Worm (Caenorhabditis elegans) whole organism, mixed stage, embryonic: Measurements from ENCODE around the gene str-244.

ENCODE experiments used
- blmp-1 ChIP-seq: fragments of 150-350 bp; optimal IDR thresholded peaks from 2 replicates; lab custom pipeline; 2014; ENCODE audit warnings: missing biosample characterization, missing genetic modification characterization
- ceh-83 ChIP-seq: fragments of 200-800 bp; sonication (Bioruptor generic); optimal IDR thresholded peaks from 2 replicates; lab custom pipeline; 2018; ENCODE audit warnings: mild to moderate bottlenecking, missing genetic modification characterization, missing compliant biosample characterization
- elt-1 ChIP-seq: sonication (generic microtip); optimal IDR thresholded peaks from 2 replicates; lab custom pipeline; 2017; ENCODE audit warnings: missing genetic modification characterization, mild to moderate bottlenecking, missing compliant biosample characterization, antibody characterized with exemption, moderate library complexity, borderline replicate concordance; ENCODE audit not compliant: insufficient read depth
- elt-3 ChIP-seq: fragments of 150-350 bp; optimal IDR thresholded peaks from 2 replicates; lab custom pipeline; 2014; ENCODE audit warnings: missing biosample characterization, missing genetic modification characterization
- lin-13 ChIP-seq: fragments of 150-350 bp; optimal IDR thresholded peaks from 2 replicates; lab custom pipeline; 2014; ENCODE audit warnings: missing biosample characterization, missing genetic modification characterization
- lin-32 ChIP-seq: fragments of 200-800 bp; sonication (Bioruptor generic); optimal IDR thresholded peaks from 2 replicates; lab custom pipeline; 2018; ENCODE audit warnings: mild to moderate bottlenecking, missing genetic modification characterization, missing compliant biosample characterization
- lsy-2 ChIP-seq: fragments of 150-350 bp; optimal IDR thresholded peaks from 2 replicates; lab custom pipeline; 2014; ENCODE audit warnings: missing biosample characterization, missing genetic modification characterization
- mep-1 ChIP-seq: fragments of 150-350 bp; optimal IDR thresholded peaks from 2 replicates; lab custom pipeline; 2017; ENCODE audit warnings: missing biosample characterization, missing genetic modification reagents, missing genetic modification characterization, inconsistent platforms
- nhr-237 ChIP-seq: fragments of 150-350 bp; optimal IDR thresholded peaks from 2 replicates; lab custom pipeline; 2014; ENCODE audit warnings: missing biosample characterization, missing genetic modification characterization
- nhr-28 ChIP-seq: fragments of 150-350 bp; optimal IDR thresholded peaks from 2 replicates; lab custom pipeline; 2014; ENCODE audit warnings: missing biosample characterization, missing genetic modification characterization
- snpc-4 ChIP-seq: fragments of 150-350 bp; optimal IDR thresholded peaks from 2 replicates; lab custom pipeline; 2014; ENCODE audit warnings: missing biosample characterization, missing genetic modification characterization
- sptf-1 ChIP-seq: sonication (generic microtip); optimal IDR thresholded peaks from 2 replicates; lab custom pipeline; 2017; ENCODE audit warnings: mild to moderate bottlenecking, missing genetic modification characterization, moderate library complexity, missing compliant biosample characterization
- ztf-11 ChIP-seq: fragments of 150-350 bp; optimal IDR thresholded peaks from 2 replicates; lab custom pipeline; 2014; ENCODE audit warnings: missing biosample characterization, missing genetic modification characterization

DNA sequence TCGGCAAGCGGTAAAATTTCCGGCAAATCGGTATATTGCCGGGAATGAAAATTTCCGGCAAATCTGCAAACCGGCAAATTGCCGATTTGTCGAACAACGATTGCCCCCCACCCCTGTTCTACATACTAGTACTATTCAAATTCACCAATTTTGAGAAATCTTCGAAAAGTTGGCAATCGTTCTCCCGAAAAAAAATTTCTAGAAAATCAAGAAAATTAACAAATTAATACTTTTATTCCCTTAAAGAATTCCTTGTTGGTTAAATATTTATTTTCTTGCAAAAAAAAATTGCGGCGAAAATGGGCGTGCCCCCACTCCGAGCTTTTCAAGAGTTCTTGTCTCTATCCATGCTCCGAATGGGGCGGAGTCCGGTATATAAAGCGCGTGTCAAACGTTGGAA, 4.6 kb downstream of the str-244 start, which contains the start of gene C50H11.8:
- TF ChIP-seq sptf-1 (tag; lab: Kevin White, UChicago) (no peak), nhr-28 (tag; lab: Kevin White, UChicago) (no peak), elt-3 (tag; lab: Kevin White, UChicago) (no peak), blmp-1 (tag; lab: Kevin White, UChicago) (no peak), nhr-237 (tag; lab: Kevin White, UChicago) (no peak), snpc-4 (tag; lab: Kevin White, UChicago) (no peak), ceh-83 (no peak), lsy-2 (tag; lab: Kevin White, UChicago) (no peak), elt-1 (tag; lab: Kevin White, UChicago) (no peak), mep-1 (no peak), lin-13 (no peak), lin-32 (GFP tag; lab: Kevin White, UChicago) (no peak), ztf-11 (tag; lab: Kevin White, UChicago) (no peak)
